Worm (Caenorhabditis elegans) whole organism, early embryonic: ENCODE results near the gene rap-1.

Experiments used
- B0310.2 ChIP-seq: sonication (generic microtip); optimal IDR thresholded peaks from 2 replicates; lab custom pipeline; 2016; ENCODE audit warnings: mild to moderate bottlenecking, missing genetic modification characterization, missing compliant biosample characterization
- F13C5.2 ChIP-seq: sonication (generic microtip); optimal IDR thresholded peaks from 2 replicates; lab custom pipeline; 2017; ENCODE audit warnings: mild to moderate bottlenecking, missing genetic modification characterization, inconsistent platforms, missing compliant biosample characterization
- aly-1 ChIP-seq: sonication (generic microtip); optimal IDR thresholded peaks from 2 replicates; lab custom pipeline; 2016; ENCODE audit warnings: missing genetic modification characterization, missing compliant biosample characterization
- ama-1 ChIP-seq: fragments of 150-350 bp; optimal IDR thresholded peaks from 2 replicates; lab custom pipeline; 2014
- ceh-13 ChIP-seq: fragments of 200-800 bp; sonication (Bioruptor generic); optimal IDR thresholded peaks from 2 replicates; lab custom pipeline; 2018; ENCODE audit warnings: mild to moderate bottlenecking, missing genetic modification characterization, missing compliant biosample characterization
- ceh-36 ChIP-seq: sonication (generic microtip); optimal IDR thresholded peaks from 2 replicates; lab custom pipeline; 2016; ENCODE audit warnings: missing genetic modification characterization, inconsistent platforms, missing compliant biosample characterization
- ets-7 ChIP-seq: sonication (generic microtip); optimal IDR thresholded peaks from 2 replicates; lab custom pipeline; 2016; ENCODE audit warnings: missing genotype, missing genetic modification characterization, missing compliant biosample characterization
- flt-1 ChIP-seq: fragments of 200-800 bp; sonication (Bioruptor generic); IDR thresholded peaks from 2 replicates; pipeline ENCODE4 v1.3.6; 2022; ENCODE audit warnings: missing genetic modification characterization, missing compliant biosample characterization
- hmbx-1 ChIP-seq: sonication (generic microtip); optimal IDR thresholded peaks from 2 replicates; lab custom pipeline; 2016; ENCODE audit warnings: mild to moderate bottlenecking, missing genetic modification characterization, missing compliant biosample characterization
- hmg-4 ChIP-seq: fragments of 200-800 bp; sonication (Bioruptor generic); optimal IDR thresholded peaks from 2 replicates; lab custom pipeline; 2018; ENCODE audit warnings: mild to moderate bottlenecking, missing genetic modification characterization, missing compliant biosample characterization
- hnd-1 ChIP-seq: sonication (generic microtip); optimal IDR thresholded peaks from 2 replicates; lab custom pipeline; 2016; ENCODE audit warnings: missing genetic modification characterization, missing compliant biosample characterization
- pes-1 ChIP-seq: fragments of 200-800 bp; sonication (Bioruptor generic); IDR thresholded peaks from 2 replicates; pipeline ENCODE4 v1.3.6; 2022; ENCODE audit warnings: missing genetic modification reagents, missing genetic modification characterization, missing compliant biosample characterization
- scrt-1 ChIP-seq: fragments of 200-800 bp; sonication (Bioruptor generic); IDR thresholded peaks from 2 replicates; pipeline ENCODE4 v1.3.6; 2022; ENCODE audit warnings: missing genetic modification characterization, missing compliant biosample characterization
- sea-1 ChIP-seq: fragments of 200-800 bp; sonication (Bioruptor generic); conservative IDR thresholded peaks from 2 replicates; pipeline ENCODE4 v1.3.6; 2022; ENCODE audit warnings: missing genetic modification characterization, missing compliant biosample characterization
- tbx-11 ChIP-seq: fragments of 200-800 bp; sonication (Bioruptor generic); IDR thresholded peaks from 2 replicates; pipeline ENCODE4 v1.3.6; 2022; ENCODE audit warnings: missing genetic modification characterization, missing compliant biosample characterization
- tbx-37 ChIP-seq: fragments of 200-800 bp; sonication (Bioruptor generic); conservative IDR thresholded peaks from 2 replicates; pipeline ENCODE4 v1.3.6; 2022; ENCODE audit warnings: missing genetic modification reagents, missing genetic modification characterization, missing compliant biosample characterization
- tra-4 ChIP-seq: sonication (generic microtip); optimal IDR thresholded peaks from 2 replicates; lab custom pipeline; 2017; ENCODE audit warnings: missing genetic modification characterization, missing compliant biosample characterization

rap-1 gene

DNA sequence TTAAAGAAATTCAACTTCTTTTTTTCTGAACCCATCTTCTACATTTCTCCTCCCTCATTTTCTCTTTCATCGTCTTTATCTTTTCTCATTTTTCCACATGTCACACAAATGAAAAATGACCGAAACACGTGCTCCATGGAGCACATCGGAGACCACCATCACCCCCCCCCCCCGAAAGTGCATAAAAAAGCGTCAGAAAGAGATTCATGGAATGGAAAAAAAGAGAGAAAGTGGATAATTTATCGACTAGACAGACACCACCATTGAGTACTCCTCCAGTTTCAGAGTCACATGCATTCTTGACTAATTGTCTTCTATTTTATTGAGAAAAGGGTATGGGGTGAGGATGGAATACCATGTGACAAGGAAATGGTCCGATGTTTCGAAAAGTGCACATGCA is 28.5 kb upstream of the rap-1 start:
- no peak for TF ChIP-seq tbx-11 (GFP tag; lab: Robert Waterston, UW)

DNA sequence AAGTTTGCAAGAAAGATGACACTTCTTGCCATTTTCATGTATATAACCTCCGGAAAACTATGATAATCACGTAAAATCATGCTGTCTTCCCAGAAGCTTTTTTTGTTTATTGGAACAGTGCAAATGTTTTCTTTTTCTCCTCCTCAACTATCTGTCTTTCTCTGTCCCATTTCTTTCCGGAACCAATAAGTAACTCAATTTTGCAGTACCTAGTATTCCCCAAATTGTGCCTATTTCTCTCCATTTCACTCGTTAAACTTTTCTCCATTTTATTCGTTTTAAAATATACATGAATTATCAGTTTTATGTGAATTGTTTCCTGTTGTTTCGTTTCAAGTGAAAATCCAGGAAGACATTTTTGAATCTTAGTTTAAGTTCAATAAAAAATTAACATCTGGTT is 24.7 kb upstream of the rap-1 start:
- TF ChIP-seq hmbx-1 (tag; lab: Kevin White, UChicago) (no peak), tra-4 (no peak), ceh-36 (no peak), hmg-4 (no peak), pes-1 (GFP tag; lab: Robert Waterston, UW) (no peak)

DNA sequence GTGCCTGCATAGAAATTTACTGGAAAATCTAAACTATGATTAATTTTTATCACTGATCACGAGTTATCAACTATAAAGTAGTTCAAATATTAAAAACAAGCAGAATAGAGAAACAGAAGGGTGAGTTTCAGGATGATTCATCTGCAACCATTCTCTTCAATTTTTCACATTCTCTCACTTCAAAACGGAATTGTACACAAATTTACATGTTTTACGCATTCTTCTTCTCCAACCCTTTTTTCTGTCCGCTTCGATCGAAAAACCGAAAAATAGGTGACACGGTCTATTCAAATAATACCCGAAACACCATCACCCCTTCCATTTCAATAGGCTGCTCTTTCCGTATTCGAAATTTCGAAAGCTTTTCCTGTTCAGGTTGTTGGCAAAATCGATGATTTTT is 14.9 kb upstream of the rap-1 start, which contains the start of gene D1046.4:
Gene D1046.4, plus strand, starts transcription at position 301 of the 400 bp plus-strand sequence.
- TF ChIP-seq hnd-1 (tag; lab: Kevin White, UChicago) (no peak), sea-1 (GFP tag; lab: Robert Waterston, UW) (no peak), hmg-4 (no peak), ets-7 (tag; lab: Kevin White, UChicago) (no peak), F13C5.2 (tag; lab: Kevin White, UChicago) (no peak), hmbx-1 (tag; lab: Kevin White, UChicago) (no peak), tra-4 (no peak), aly-1 (tag; lab: Kevin White, UChicago) (no peak), B0310.2 (tag; lab: Kevin White, UChicago) (no peak), ceh-13 (GFP tag; lab: Kevin White, UChicago) (no peak), flt-1 (GFP tag; lab: Robert Waterston, UW) (no peak), tbx-37 (no peak), ceh-36 (no peak), pes-1 (GFP tag; lab: Robert Waterston, UW) (no peak), ama-1 (lab: Kevin White, UChicago) (no peak), scrt-1 (GFP tag; lab: Robert Waterston, UW) (no peak), tbx-11 (GFP tag; lab: Robert Waterston, UW) (no peak)

DNA sequence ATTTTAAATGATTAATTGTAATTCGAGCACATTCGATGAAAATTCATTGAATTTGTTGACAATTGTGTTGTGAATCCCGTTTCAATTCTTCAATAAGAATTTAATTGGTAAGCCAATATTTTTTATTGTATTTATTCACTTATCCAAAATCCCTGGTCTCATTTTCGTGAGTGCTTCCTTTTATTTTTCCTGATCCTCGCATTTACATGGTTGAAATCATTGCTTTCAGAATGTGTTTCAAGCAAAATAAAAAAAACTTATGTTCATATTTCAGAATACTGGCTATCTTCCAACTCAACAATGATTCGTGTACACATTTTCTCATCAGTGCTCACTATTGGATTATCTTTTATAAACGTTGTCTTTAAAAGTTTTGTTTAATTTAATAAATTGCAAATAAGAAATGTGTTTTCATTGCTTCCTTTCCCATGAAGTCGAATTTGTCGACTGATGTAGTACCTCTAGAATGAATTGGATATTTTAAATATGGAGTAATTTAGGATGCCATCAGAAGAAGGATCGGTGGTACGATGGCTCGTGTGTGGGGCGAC is 11.3 kb upstream of the rap-1 start, which contains the start of the genes D1046.18 and slc-25A26:
Gene D1046.18, plus strand, starts transcription at position 301 of the 551 bp plus-strand sequence.
Gene slc-25A26, plus strand, starts transcription at position 501 of the 551 bp plus-strand sequence.
- TF ChIP-seq sea-1 (GFP tag; lab: Robert Waterston, UW): no peak
- no peak for TF ChIP-seq ceh-36
- no peak for TF ChIP-seq pes-1 (GFP tag; lab: Robert Waterston, UW)
- TF ChIP-seq hmbx-1 (tag; lab: Kevin White, UChicago): no peak
- no peak for TF ChIP-seq hnd-1 (tag; lab: Kevin White, UChicago)
- no peak for TF ChIP-seq ceh-13 (GFP tag; lab: Kevin White, UChicago)
- TF ChIP-seq flt-1 (GFP tag; lab: Robert Waterston, UW): no peak
- no peak for TF ChIP-seq tbx-37

DNA sequence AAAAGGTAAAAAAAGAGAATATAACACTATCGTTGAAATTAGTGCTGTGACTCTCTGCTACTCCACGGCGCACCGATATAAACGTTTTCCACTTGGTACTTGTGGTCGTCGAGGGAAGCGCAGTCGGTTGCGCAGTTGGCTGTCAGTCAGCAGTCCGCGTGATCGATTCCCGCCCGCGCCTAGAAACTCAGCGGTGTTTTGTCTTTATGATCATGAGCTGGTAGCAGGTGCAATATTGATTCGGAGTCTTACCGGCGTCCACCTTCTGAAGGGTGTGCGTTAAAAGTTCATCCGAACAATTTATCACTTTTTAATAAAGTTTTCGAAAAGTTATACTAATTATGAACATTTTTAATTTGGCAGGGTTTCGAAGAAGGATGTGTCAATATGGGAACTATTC is 8.4 kb upstream of the rap-1 start:
- peak; percentile 95 for TF ChIP-seq scrt-1 (GFP tag; lab: Robert Waterston, UW)
- peak; percentile 99 for TF ChIP-seq tbx-11 (GFP tag; lab: Robert Waterston, UW)
- TF ChIP-seq ets-7 (tag; lab: Kevin White, UChicago): peak; percentile 94
- peak; percentile 97 for TF ChIP-seq B0310.2 (tag; lab: Kevin White, UChicago)
- TF ChIP-seq ama-1 (lab: Kevin White, UChicago): no peak
- TF ChIP-seq flt-1 (GFP tag; lab: Robert Waterston, UW): peak; percentile 97
- TF ChIP-seq aly-1 (tag; lab: Kevin White, UChicago): peak; percentile 98
- peak; percentile 86 for TF ChIP-seq hnd-1 (tag; lab: Kevin White, UChicago)
- peak; percentile 95 for TF ChIP-seq ceh-36
- peak; percentile 92 for TF ChIP-seq ceh-13 (GFP tag; lab: Kevin White, UChicago)
- peak; percentile 97 for TF ChIP-seq tra-4
- TF ChIP-seq hmg-4: peak; percentile 98
- TF ChIP-seq sea-1 (GFP tag; lab: Robert Waterston, UW): peak; percentile 99
- TF ChIP-seq hmbx-1 (tag; lab: Kevin White, UChicago): peak; percentile 91
- TF ChIP-seq pes-1 (GFP tag; lab: Robert Waterston, UW): peak; percentile 97
- peak; percentile 96 for TF ChIP-seq F13C5.2 (tag; lab: Kevin White, UChicago)
- TF ChIP-seq tbx-37: peak; percentile 93

DNA sequence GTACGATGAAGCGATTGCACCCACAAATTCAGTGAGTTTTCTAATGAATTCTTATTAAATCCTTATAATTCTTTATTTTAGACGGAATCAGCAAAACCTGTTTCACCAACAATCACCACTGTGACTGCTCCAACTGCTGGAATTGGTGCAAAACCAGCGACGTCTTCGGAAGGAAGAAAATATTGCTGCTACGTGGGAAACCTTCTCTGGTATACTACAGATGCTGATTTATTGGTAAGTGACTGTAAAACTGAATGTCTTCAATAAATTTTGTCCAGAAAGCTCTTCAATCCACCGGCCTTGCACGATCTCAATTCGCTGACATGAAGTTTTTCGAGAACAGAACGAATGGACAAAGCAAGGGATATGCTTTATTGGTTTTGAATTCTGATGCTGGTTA is 7.8 kb upstream of the rap-1 start:
- no peak for TF ChIP-seq ets-7 (tag; lab: Kevin White, UChicago)
- no peak for TF ChIP-seq B0310.2 (tag; lab: Kevin White, UChicago)
- TF ChIP-seq hnd-1 (tag; lab: Kevin White, UChicago): no peak
- TF ChIP-seq hmbx-1 (tag; lab: Kevin White, UChicago): no peak
- no peak for TF ChIP-seq tbx-37
- TF ChIP-seq ama-1 (lab: Kevin White, UChicago): no peak
- no peak for TF ChIP-seq sea-1 (GFP tag; lab: Robert Waterston, UW)
- no peak for TF ChIP-seq tra-4
- TF ChIP-seq ceh-13 (GFP tag; lab: Kevin White, UChicago): no peak
- TF ChIP-seq aly-1 (tag; lab: Kevin White, UChicago): no peak
- TF ChIP-seq flt-1 (GFP tag; lab: Robert Waterston, UW): no peak
- no peak for TF ChIP-seq hmg-4
- TF ChIP-seq pes-1 (GFP tag; lab: Robert Waterston, UW): no peak
- no peak for TF ChIP-seq scrt-1 (GFP tag; lab: Robert Waterston, UW)

DNA sequence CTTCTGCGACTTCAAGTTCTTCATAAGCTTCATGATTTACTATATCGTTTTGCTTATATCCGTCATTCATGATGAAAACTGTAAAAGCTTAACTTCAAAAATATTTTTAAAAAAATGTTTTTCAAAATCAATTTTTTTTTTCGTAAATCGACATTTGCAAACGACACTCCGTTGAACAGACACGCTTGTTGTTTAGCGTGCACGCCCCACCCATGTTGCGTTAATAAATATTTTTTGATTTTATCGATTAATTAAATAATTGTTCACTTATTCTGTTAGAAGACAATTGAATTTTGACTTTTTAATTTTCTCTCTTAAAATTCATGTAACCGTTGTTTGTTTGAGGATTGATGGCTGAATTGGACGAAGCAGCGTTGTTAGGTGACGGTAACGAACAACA is 7.3 kb upstream of the rap-1 start, which contains the start of the genes D1046.2 and cfim-2:
Gene D1046.2, minus strand, starts transcription at position 78 of the 400 bp plus-strand sequence.
Gene cfim-2, plus strand, starts transcription at position 335 of the 400 bp plus-strand sequence.
- TF ChIP-seq aly-1 (tag; lab: Kevin White, UChicago) (no peak), ets-7 (tag; lab: Kevin White, UChicago) (no peak), hnd-1 (tag; lab: Kevin White, UChicago) (no peak), tbx-11 (GFP tag; lab: Robert Waterston, UW) (no peak), B0310.2 (tag; lab: Kevin White, UChicago) (no peak), tbx-37 (no peak), flt-1 (GFP tag; lab: Robert Waterston, UW) (no peak), tra-4 (no peak), ama-1 (lab: Kevin White, UChicago) (no peak), sea-1 (GFP tag; lab: Robert Waterston, UW) (no peak), hmg-4 (no peak), pes-1 (GFP tag; lab: Robert Waterston, UW) (no peak), F13C5.2 (tag; lab: Kevin White, UChicago) (no peak), ceh-36 (no peak), hmbx-1 (tag; lab: Kevin White, UChicago) (no peak), scrt-1 (GFP tag; lab: Robert Waterston, UW) (no peak), ceh-13 (GFP tag; lab: Kevin White, UChicago) (no peak)
